Worm (Caenorhabditis elegans) whole organism, young adult: Measurements from ENCODE around the gene K04C2.8.

ENCODE experiments used
- B0019.2 ChIP-seq: fragments of 200-800 bp; sonication (Bioruptor generic); conservative IDR thresholded peaks from 2 replicates; pipeline ENCODE4 v1.3.6; 2022; ENCODE audit warnings: missing genetic modification reagents, missing genetic modification characterization, missing compliant biosample characterization
- D2030.7 ChIP-seq: fragments of 200-800 bp; sonication (Bioruptor generic); IDR thresholded peaks from 2 replicates; pipeline ENCODE4 v1.3.6; 2022; ENCODE audit warnings: missing genetic modification reagents, missing genetic modification characterization, missing compliant biosample characterization
- F39B2.1 ChIP-seq: fragments of 200-800 bp; sonication (Bioruptor generic); IDR thresholded peaks from 2 replicates; pipeline ENCODE4 v1.3.6; 2022; ENCODE audit warnings: missing genetic modification reagents, missing genetic modification characterization, missing compliant biosample characterization
- F49E8.2 ChIP-seq: sonication (generic microtip); optimal IDR thresholded peaks from 3 replicates; lab custom pipeline; 2017; ENCODE audit warnings: missing genetic modification characterization, mild to moderate bottlenecking, missing compliant biosample characterization, antibody characterized with exemption, moderate library complexity; ENCODE audit not compliant: insufficient read depth
- aptf-2 ChIP-seq: fragments of 200-800 bp; sonication (Bioruptor generic); conservative IDR thresholded peaks from 2 replicates; pipeline ENCODE4 v1.3.6; 2022; ENCODE audit warnings: missing genetic modification reagents, missing genetic modification characterization, missing compliant biosample characterization
- efl-1 ChIP-seq: fragments of 150-350 bp; optimal IDR thresholded peaks from 2 replicates; lab custom pipeline; 2014; ENCODE audit warnings: missing biosample characterization, missing genetic modification reagents, missing genetic modification characterization
- hlh-12 ChIP-seq: sonication (generic microtip); optimal IDR thresholded peaks from 2 replicates; lab custom pipeline; 2016; ENCODE audit warnings: missing genetic modification characterization, missing compliant biosample characterization
- lin-35 ChIP-seq, 3 experiments: fragments of 150-350 bp in 2 of 3; sonication (generic microtip) in 1 of 3; optimal IDR thresholded peaks; 2 replicates each; lab custom pipeline; 2014 to 2018; ENCODE audit warnings: missing biosample characterization in 3 of 3, missing genetic modification characterization in 3 of 3, missing genetic modification reagents in 3 of 3
- unc-130 ChIP-seq: sonication (generic microtip); optimal IDR thresholded peaks from 2 replicates; lab custom pipeline; 2016; ENCODE audit warnings: missing genetic modification reagents, missing genetic modification characterization, missing compliant biosample characterization
- unc-62 ChIP-seq: fragments of 150-350 bp; optimal IDR thresholded peaks from 2 replicates; lab custom pipeline; 2014; ENCODE audit warnings: missing biosample characterization, missing genetic modification reagents, missing genetic modification characterization

DNA sequence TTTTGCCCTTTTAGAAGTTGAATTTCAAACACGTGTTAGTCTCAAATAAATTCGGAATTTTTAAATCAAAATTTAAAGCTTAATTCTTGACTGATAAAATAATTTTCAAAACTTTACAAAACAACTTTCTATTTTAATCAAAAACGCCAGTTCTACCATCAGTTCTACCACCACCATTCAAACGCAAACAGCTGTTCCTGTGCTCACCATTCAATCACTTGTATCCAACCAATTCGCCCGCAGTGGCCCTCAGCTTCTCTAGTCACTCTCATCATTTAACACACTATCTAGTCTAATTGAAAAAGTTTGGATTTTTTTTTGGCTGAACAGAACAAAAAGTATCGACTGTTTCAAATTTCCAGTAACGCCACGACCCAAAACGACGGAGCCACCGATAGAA lies 47.3 kb upstream of the K04C2.8 start:
- TF ChIP-seq hlh-12 (tag; lab: Kevin White, UChicago) (no peak), unc-130 (GFP tag; lab: Kevin White, UChicago) (no peak), unc-62 (GFP tag; lab: Kevin White, UChicago) (no peak), aptf-2 (no peak), lin-35 (GFP tag; optimal IDR thresholded peaks at IDR 0.05; lab: Kevin White, UChicago) (no peak), B0019.2 (no peak), F49E8.2 (tag; lab: Kevin White, UChicago) (no peak), D2030.7 (no peak), F39B2.1 (GFP tag; lab: Robert Waterston, UW) (no peak), efl-1 (GFP tag; lab: Kevin White, UChicago) (no peak)
